Worm (Caenorhabditis elegans): ENCODE measurements around the gene itr-1.

ce11 chrIV:7632535-7632934, 42.4 kb upstream of the itr-1 start, which contains the start of gene F45E4.6:
- TF ChIP-seq W03F9.2 (tag; optimal IDR thresholded peaks at IDR 0.05) (peak; percentile 65), dao-5 (tag; optimal IDR thresholded peaks at IDR 0.05) (no peak), him-1 (tag; optimal IDR thresholded peaks at IDR 0.05) (no peak)
